Worm (Caenorhabditis elegans): Measurements from ENCODE around the gene F19B6.10.

The F19B6.10 gene

DNA sequence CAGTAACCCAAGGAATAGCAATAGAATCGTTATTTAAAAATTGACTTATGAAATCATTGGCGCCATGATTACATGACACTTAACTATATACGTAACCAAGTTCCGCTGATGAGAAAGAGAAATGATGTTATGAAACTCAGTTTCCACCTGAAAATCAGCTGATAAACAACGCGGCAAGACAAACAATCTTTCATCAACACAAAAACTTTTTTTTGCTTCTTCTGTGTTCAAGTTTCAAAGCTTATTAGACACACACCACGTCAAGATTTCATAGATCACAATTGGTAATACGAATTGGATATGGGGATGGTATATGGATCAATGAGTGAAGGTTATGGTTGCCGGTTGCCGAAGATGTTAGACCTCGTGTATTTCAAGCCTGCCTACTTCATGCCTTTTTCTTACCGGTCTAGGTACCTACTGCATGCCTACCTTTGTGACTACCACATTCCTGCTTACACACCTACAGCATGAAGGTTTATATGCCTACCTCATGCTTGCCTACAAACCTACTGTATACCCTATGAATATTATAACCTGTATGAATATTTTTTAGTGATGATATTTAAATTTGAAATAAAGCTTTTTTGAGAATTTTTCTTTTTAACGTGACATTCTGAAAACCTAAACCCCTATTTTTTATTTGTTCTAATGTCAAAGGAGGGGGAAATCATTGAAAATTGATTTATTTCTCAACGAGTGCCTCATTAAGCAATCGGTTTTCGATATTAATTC, at the start of gene F19B6.10, which contains the start of gene wht-5:
TSS of gene F19B6.10 (plus strand) at position 301 of the 735 bp plus-strand sequence.
TSS of gene wht-5 (plus strand) at position 685 of the 735 bp plus-strand sequence.
- TF ChIP-seq K02D7.2 (tag; optimal IDR thresholded peaks at IDR 0.05): no peak
- no peak for TF ChIP-seq ceh-18 (tag; optimal IDR thresholded peaks at IDR 0.05)
- TF ChIP-seq zip-5 (tag; optimal IDR thresholded peaks at IDR 0.05): no peak
- TF ChIP-seq ceh-48 (tag; optimal IDR thresholded peaks at IDR 0.05): no peak
- no peak for TF ChIP-seq ceh-34 (tag; optimal IDR thresholded peaks at IDR 0.05)
- TF ChIP-seq tbx-7 (tag; optimal IDR thresholded peaks at IDR 0.05): no peak
- no peak for TF ChIP-seq ahr-1 (tag; optimal IDR thresholded peaks at IDR 0.05)
- TF ChIP-seq mec-3 (tag; optimal IDR thresholded peaks at IDR 0.05; ENCODE audit: borderline replicate concordance): no peak
- no peak for TF ChIP-seq ztf-16 (tag; optimal IDR thresholded peaks at IDR 0.05)
- TF ChIP-seq ceh-45 (GFP tag; IDR thresholded peaks at IDR 0.05): no peak
- no peak for TF ChIP-seq pros-1 (tag; optimal IDR thresholded peaks at IDR 0.05)
- TF ChIP-seq syd-9 (tag; optimal IDR thresholded peaks at IDR 0.05): no peak
- no peak for TF ChIP-seq ceh-24 (tag; optimal IDR thresholded peaks at IDR 0.05)
- TF ChIP-seq F13H6.1 (tag; optimal IDR thresholded peaks at IDR 0.05): no peak
- TF ChIP-seq hlh-8 (tag; optimal IDR thresholded peaks at IDR 0.05): no peak
- TF ChIP-seq hlh-13 (GFP tag; optimal IDR thresholded peaks at IDR 0.05): no peak
- no peak for TF ChIP-seq lin-11 (tag; optimal IDR thresholded peaks at IDR 0.05)
- TF ChIP-seq K09A11.1 (tag; optimal IDR thresholded peaks at IDR 0.05; ENCODE audit: insufficient read depth): no peak

DNA sequence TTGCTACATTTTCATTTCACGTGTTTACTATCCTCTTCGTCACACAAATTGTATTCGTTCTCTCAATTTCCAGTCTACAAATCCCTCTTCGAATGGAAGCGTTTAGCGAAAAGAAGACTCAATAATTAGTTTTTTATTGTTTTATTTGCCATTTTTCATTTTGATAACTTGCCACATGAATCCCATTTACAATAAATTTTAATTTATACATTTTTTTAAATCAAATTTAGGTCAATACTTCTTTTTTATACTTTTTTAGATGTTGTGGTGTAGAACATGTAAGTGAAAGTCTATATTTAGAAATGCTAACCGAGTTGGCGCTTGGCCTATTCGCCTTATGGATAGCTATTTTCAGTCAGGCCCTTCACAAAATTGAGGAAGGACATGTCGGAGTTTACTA, 49.4 kb upstream of the F19B6.10 start, which contains the start of gene erl-1:
TSS of gene erl-1 (plus strand) at position 301 of the 400 bp plus-strand sequence.
- TF ChIP-seq ztf-16 (tag; optimal IDR thresholded peaks at IDR 0.05): no peak
- TF ChIP-seq eyg-1 (tag; optimal IDR thresholded peaks at IDR 0.05): no peak

DNA sequence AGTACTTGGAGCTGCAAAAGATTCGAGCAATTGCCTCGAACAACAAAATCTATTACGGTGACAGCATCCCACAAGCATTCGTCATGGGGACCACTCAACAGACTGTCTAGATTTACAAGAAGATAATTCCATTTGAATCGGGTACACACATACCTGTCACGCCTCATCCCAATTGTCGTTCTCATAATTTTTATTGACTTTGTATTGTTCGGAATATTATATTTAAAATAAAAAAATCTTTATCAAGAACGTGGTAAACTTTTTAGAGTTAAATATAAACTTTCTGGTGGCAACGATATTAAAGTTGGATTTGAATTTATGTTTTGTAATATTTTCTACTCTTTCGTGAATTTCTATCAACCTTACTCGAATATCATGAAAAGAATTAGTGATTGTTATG, 47.8 kb upstream of the F19B6.10 start, which contains the start of gene C42C1.9:
TSS of gene C42C1.9 (plus strand) at position 301 of the 400 bp plus-strand sequence.
- TF ChIP-seq pha-2 (tag; optimal IDR thresholded peaks at IDR 0.05): no peak
- TF ChIP-seq pax-1 (tag; optimal IDR thresholded peaks at IDR 0.05): no peak
- TF ChIP-seq pat-9 (tag; optimal IDR thresholded peaks at IDR 0.05): no peak
- no peak for TF ChIP-seq ceh-14 (tag; optimal IDR thresholded peaks at IDR 0.05)
- no peak for TF ChIP-seq dmd-4 (tag; optimal IDR thresholded peaks at IDR 0.05; ENCODE audit: borderline replicate concordance)
- no peak for TF ChIP-seq hlh-6 (tag; optimal IDR thresholded peaks at IDR 0.05)
- no peak for TF ChIP-seq ceh-6 (GFP tag; optimal IDR thresholded peaks at IDR 0.05)
- TF ChIP-seq ets-4 (tag; optimal IDR thresholded peaks at IDR 0.05): no peak
- no peak for TF ChIP-seq hlh-8 (tag; optimal IDR thresholded peaks at IDR 0.05)
- TF ChIP-seq ceh-18 (tag; optimal IDR thresholded peaks at IDR 0.05): no peak
- no peak for TF ChIP-seq K02D7.2 (tag; optimal IDR thresholded peaks at IDR 0.05)

DNA sequence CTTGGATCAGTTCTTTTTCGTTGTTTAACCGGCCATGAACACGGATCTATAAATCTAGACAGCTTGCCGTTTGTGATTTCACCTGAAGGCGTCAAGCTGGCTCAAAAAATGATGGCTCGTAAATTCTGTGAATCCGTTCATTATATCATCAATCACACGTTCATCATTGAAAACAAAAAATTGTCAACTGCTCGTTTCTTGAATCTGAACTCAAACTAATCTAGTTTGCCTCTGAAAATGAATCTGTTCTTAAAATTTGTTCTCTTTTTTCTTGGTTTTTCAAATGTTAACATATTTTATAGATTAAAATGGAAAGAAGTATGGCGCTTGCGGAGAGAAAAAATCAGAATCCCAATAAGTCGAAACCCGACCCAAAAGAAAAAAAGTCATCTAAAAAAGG, 46.2 kb upstream of the F19B6.10 start, which contains the start of gene C42C1.8:
TSS of gene C42C1.8 (plus strand) at position 301 of the 400 bp plus-strand sequence.
- TF ChIP-seq ceh-18 (tag; optimal IDR thresholded peaks at IDR 0.05): no peak
- TF ChIP-seq dmd-4 (tag; optimal IDR thresholded peaks at IDR 0.05; ENCODE audit: borderline replicate concordance): no peak
- TF ChIP-seq ceh-24 (tag; optimal IDR thresholded peaks at IDR 0.05): no peak
- no peak for TF ChIP-seq nfya-1 (tag; optimal IDR thresholded peaks at IDR 0.05)
- TF ChIP-seq ceh-34 (tag; optimal IDR thresholded peaks at IDR 0.05): no peak
- TF ChIP-seq ref-2 (tag; optimal IDR thresholded peaks at IDR 0.05): no peak
- TF ChIP-seq che-1 (tag; optimal IDR thresholded peaks at IDR 0.05): no peak
- no peak for TF ChIP-seq F13H6.1 (tag; optimal IDR thresholded peaks at IDR 0.05)
- TF ChIP-seq nhr-232 (tag; optimal IDR thresholded peaks at IDR 0.05): no peak
- no peak for TF ChIP-seq ets-4 (tag; optimal IDR thresholded peaks at IDR 0.05)
- TF ChIP-seq tbx-2 (tag; optimal IDR thresholded peaks at IDR 0.05): no peak
- TF ChIP-seq pag-3 (tag; optimal IDR thresholded peaks at IDR 0.05; ENCODE audit: borderline replicate concordance): no peak
- TF ChIP-seq hlh-30 (tag; optimal IDR thresholded peaks at IDR 0.05; ENCODE audit: insufficient read depth): no peak
